Worm (Caenorhabditis elegans) whole organism, L2 larva: ENCODE measurements around the gene Y51H7C.9.
"Not testable (repeated sequence)": the region's sequence is repeated elsewhere in the genome, so short reads cannot be mapped to it uniquely, and the experiment has no call there.

Source experiments
- C34F6.9 ChIP-seq: fragments of 150-350 bp; optimal IDR thresholded peaks from 2 replicates; lab custom pipeline; 2014; ENCODE audit warnings: missing biosample characterization, missing genetic modification characterization
- F13H6.1 ChIP-seq: sonication (generic microtip); optimal IDR thresholded peaks from 2 replicates; lab custom pipeline; 2016; ENCODE audit warnings: missing genetic modification characterization, missing compliant biosample characterization
- R02D3.7 ChIP-seq: fragments of 150-350 bp; optimal IDR thresholded peaks from 2 replicates; lab custom pipeline; 2014; ENCODE audit warnings: missing biosample characterization, missing genetic modification characterization
- Y55F3AM.14 ChIP-seq: fragments of 200-800 bp; sonication (Bioruptor generic); optimal IDR thresholded peaks from 2 replicates; lab custom pipeline; 2018; ENCODE audit warnings: mild to moderate bottlenecking, missing genetic modification characterization, missing compliant biosample characterization
- ZK546.5 ChIP-seq: sonication (generic microtip); optimal IDR thresholded peaks from 2 replicates; lab custom pipeline; 2017; ENCODE audit warnings: missing biosample characterization, missing genetic modification characterization
- alr-1 ChIP-seq: fragments of 150-350 bp; optimal IDR thresholded peaks from 2 replicates; lab custom pipeline; 2014; ENCODE audit warnings: missing biosample characterization, missing genetic modification characterization
- aly-2 ChIP-seq: fragments of 150-350 bp; optimal IDR thresholded peaks from 2 replicates; lab custom pipeline; 2014; ENCODE audit warnings: missing biosample characterization, missing genetic modification characterization
- ama-1 ChIP-seq: fragments of 150-350 bp; optimal IDR thresholded peaks from 2 replicates; lab custom pipeline; 2018; ENCODE audit warnings: inconsistent platforms
- blmp-1 ChIP-seq: sonication (generic microtip); optimal IDR thresholded peaks from 2 replicates; lab custom pipeline; 2017; ENCODE audit warnings: missing genetic modification characterization, mild to moderate bottlenecking, missing compliant biosample characterization, antibody characterized with exemption, moderate library complexity; ENCODE audit not compliant: insufficient read depth
- ceh-16 ChIP-seq: fragments of 150-350 bp; optimal IDR thresholded peaks from 2 replicates; lab custom pipeline; 2014; ENCODE audit warnings: missing biosample characterization, missing genetic modification characterization
- crh-2 ChIP-seq: sonication (generic microtip); optimal IDR thresholded peaks from 2 replicates; lab custom pipeline; 2017; ENCODE audit warnings: missing biosample characterization, missing genetic modification characterization
- dmd-4 ChIP-seq: sonication (generic microtip); optimal IDR thresholded peaks from 2 replicates; lab custom pipeline; 2017; ENCODE audit warnings: missing biosample characterization, missing genetic modification characterization
- egl-27 ChIP-seq: sonication (generic microtip); optimal IDR thresholded peaks from 3 replicates; lab custom pipeline; 2017; ENCODE audit warnings: missing biosample characterization, missing genetic modification reagents, missing genetic modification characterization
- elt-1 ChIP-seq: fragments of 150-350 bp; optimal IDR thresholded peaks from 2 replicates; lab custom pipeline; 2014; ENCODE audit warnings: missing biosample characterization, missing genetic modification characterization
- lin-11 ChIP-seq: fragments of 150-350 bp; sonication (generic microtip); optimal IDR thresholded peaks from 2 replicates; lab custom pipeline; 2014; ENCODE audit warnings: missing biosample characterization, missing genetic modification characterization, inconsistent platforms, mixed read lengths
- lsy-2 ChIP-seq, 2 experiments: fragments of 150-350 bp in 1 of 2; sonication (generic microtip) in 1 of 2; optimal IDR thresholded peaks; 2 replicates each; lab custom pipeline; 2014 to 2017; ENCODE audit warnings: missing biosample characterization in 2 of 2, missing genetic modification characterization in 2 of 2
- mab-5 ChIP-seq: fragments of 150-350 bp; optimal IDR thresholded peaks from 2 replicates; lab custom pipeline; 2014; ENCODE audit warnings: missing biosample characterization, missing genetic modification characterization
- mbf-1 ChIP-seq: sonication (generic microtip); optimal IDR thresholded peaks from 2 replicates; lab custom pipeline; 2017; ENCODE audit warnings: missing biosample characterization, missing genetic modification characterization
- mdl-1 ChIP-seq, 2 experiments: fragments of 150-350 bp in 1 of 2; sonication (generic microtip) in 1 of 2; optimal IDR thresholded peaks; 2 replicates each; lab custom pipeline; 2017; ENCODE audit warnings: missing biosample characterization in 2 of 2, missing genetic modification characterization in 2 of 2
- nhr-129 ChIP-seq: fragments of 150-350 bp; optimal IDR thresholded peaks from 2 replicates; lab custom pipeline; 2014; ENCODE audit warnings: missing biosample characterization, missing genetic modification characterization
- nhr-21 ChIP-seq: fragments of 150-350 bp; optimal IDR thresholded peaks from 2 replicates; lab custom pipeline; 2014; ENCODE audit warnings: missing biosample characterization, missing genetic modification characterization
- nhr-23 ChIP-seq: fragments of 150-350 bp; optimal IDR thresholded peaks from 2 replicates; lab custom pipeline; 2014; ENCODE audit warnings: missing biosample characterization, missing genetic modification reagents, missing genetic modification characterization
- nhr-237 ChIP-seq: fragments of 150-350 bp; optimal IDR thresholded peaks from 2 replicates; lab custom pipeline; 2014; ENCODE audit warnings: missing biosample characterization, missing genetic modification characterization
- nhr-25 ChIP-seq: fragments of 150-350 bp; sonication (generic microtip); optimal IDR thresholded peaks from 3 replicates; lab custom pipeline; 2014; ENCODE audit warnings: missing biosample characterization, missing genetic modification characterization
- peb-1 ChIP-seq: fragments of 150-350 bp; optimal IDR thresholded peaks from 2 replicates; lab custom pipeline; 2014; ENCODE audit warnings: missing biosample characterization, missing genetic modification characterization
- skn-1 ChIP-seq: sonication (generic microtip); optimal IDR thresholded peaks from 2 replicates; lab custom pipeline; 2017; ENCODE audit warnings: missing biosample characterization, missing genetic modification characterization
- sma-9 ChIP-seq, 2 experiments: fragments of 150-350 bp in 1 of 2; sonication (generic microtip) in 1 of 2; optimal IDR thresholded peaks; 2 replicates each; lab custom pipeline; 2014 to 2016; ENCODE audit warnings: missing genetic modification characterization in 2 of 2, mild to moderate bottlenecking in 1 of 2, missing biosample characterization in 1 of 2, missing compliant biosample characterization in 1 of 2, missing genetic modification reagents in 1 of 2, moderate library complexity in 1 of 2
- snpc-4 ChIP-seq: fragments of 150-350 bp; optimal IDR thresholded peaks from 2 replicates; lab custom pipeline; 2014; ENCODE audit warnings: missing biosample characterization, missing genetic modification characterization
- unc-55 ChIP-seq: fragments of 150-350 bp; sonication (generic microtip); optimal IDR thresholded peaks from 3 replicates; lab custom pipeline; 2014; ENCODE audit warnings: missing biosample characterization, missing genetic modification reagents, missing genetic modification characterization
- unc-62 ChIP-seq: fragments of 150-350 bp; optimal IDR thresholded peaks from 2 replicates; lab custom pipeline; 2014; ENCODE audit warnings: missing biosample characterization, missing genetic modification reagents, missing genetic modification characterization
- zag-1 ChIP-seq: fragments of 150-350 bp; optimal IDR thresholded peaks from 2 replicates; lab custom pipeline; 2014; ENCODE audit warnings: missing biosample characterization, missing genetic modification characterization
- ztf-1 ChIP-seq: fragments of 200-800 bp; sonication (Bioruptor generic); conservative IDR thresholded peaks from 2 replicates; pipeline ENCODE4 v1.3.6; 2022; ENCODE audit warnings: missing genetic modification characterization, missing compliant biosample characterization
- ztf-11 ChIP-seq: sonication (generic microtip); optimal IDR thresholded peaks from 2 replicates; lab custom pipeline; 2017; ENCODE audit warnings: missing biosample characterization, missing genetic modification characterization
- ztf-4 ChIP-seq: fragments of 150-350 bp; optimal IDR thresholded peaks from 2 replicates; lab custom pipeline; 2014; ENCODE audit warnings: missing biosample characterization, missing genetic modification characterization

Gene Y51H7C.9

DNA sequence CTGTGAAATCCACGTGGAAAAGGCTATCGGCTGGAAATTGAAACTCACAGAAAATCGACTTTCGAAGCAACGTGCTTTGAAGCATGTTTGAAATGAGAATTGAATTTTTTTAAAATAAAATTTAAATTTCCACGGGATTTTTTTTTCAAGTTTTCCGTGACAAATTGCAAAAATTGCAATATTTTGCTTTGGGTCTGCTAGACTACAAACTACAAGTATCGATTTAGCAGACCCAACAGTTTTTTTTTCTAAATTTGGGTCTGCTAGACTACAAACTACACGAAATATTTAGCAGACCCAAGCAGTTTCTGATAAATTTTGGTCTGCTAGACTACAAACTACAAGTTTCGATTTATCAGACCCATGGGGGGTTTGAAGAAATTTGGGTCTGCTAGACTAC, at the start of gene Y51H7C.9:
Y51H7C.9 (minus strand) TSS at position 101 of the 400 bp plus-strand sequence.
- TF ChIP-seq ZK546.5 (tag; lab: Kevin White, UChicago) (no peak), mdl-1 (tag; optimal IDR thresholded peaks at IDR 0.05; lab: Kevin White, UChicago) (no peak), skn-1 (no peak), ztf-4 (tag; lab: Kevin White, UChicago) (no peak), lsy-2 (tag; optimal IDR thresholded peaks at IDR 0.05; lab: Kevin White, UChicago) (no peak), Y55F3AM.14 (GFP tag; lab: Kevin White, UChicago) (no peak), ama-1 (lab: Kevin White, UChicago) (no peak), snpc-4 (tag; lab: Kevin White, UChicago) (no peak), mab-5 (tag; lab: Kevin White, UChicago) (no peak), unc-55 (GFP tag; lab: Kevin White, UChicago) (no peak), ceh-16 (no peak), alr-1 (tag; lab: Kevin White, UChicago) (no peak), dmd-4 (tag; lab: Kevin White, UChicago) (no peak), peb-1 (no peak), nhr-23 (tag; lab: Kevin White, UChicago) (no peak), F13H6.1 (no peak), crh-2 (no peak), nhr-21 (no peak), elt-1 (no peak)

DNA sequence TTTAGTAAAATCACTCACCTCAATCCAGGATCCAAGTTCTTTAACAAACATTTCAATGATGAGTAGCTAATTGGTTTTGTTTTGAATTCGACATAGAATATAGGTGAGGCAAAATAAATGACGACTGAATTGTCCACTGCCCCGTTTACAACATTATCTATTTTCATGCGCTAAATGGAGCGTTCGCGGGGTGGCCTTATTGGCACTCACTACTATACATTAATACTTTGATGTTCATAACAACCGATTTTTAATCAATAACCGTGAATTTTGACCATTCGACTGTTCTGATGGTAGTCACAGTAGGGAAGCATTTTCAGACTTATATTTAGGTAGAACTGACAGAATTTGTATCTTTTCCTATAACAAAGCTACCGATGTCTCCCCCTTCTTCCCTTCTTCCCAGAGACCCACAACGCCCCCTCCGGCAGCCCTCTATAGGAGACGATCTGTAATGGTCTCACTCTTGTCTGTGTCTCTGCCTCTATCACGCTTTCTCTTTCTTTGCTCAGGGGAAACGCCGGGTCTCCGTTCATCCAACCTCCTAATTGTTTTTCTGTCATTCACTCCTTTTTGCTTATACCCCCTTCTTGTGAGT, 35.5 kb upstream of the Y51H7C.9 start, which contains the start of gene Y51H7C.12:
Y51H7C.12 (minus strand) TSS at position 51 of the 598 bp plus-strand sequence.
- TF ChIP-seq elt-1; C34F6.9 (tag; lab: Kevin White, UChicago); mbf-1: not testable (repeated sequence)

DNA sequence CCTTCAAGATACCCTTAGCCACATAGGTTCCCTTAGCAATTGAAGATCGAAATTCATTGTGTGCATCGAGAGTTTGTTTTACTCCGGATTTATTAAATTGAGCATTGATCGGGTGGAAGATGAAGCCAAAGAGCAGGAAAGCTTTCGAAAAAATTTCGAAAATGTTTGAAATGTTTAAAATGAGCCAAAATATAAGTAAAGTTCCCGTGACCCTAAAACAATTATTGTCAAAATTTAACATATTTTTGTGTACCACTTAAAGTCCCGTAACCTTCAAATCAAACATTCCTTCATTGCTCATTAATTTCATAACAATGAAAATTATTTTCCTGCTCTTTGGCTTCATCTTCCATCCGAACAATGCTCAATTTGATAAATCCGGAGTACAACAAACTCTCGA, 33.6 kb upstream of the Y51H7C.9 start, which contains the start of gene scl-17:
scl-17 (plus strand) TSS at position 301 of the 400 bp plus-strand sequence.
- TF ChIP-seq alr-1 (tag; lab: Kevin White, UChicago): no peak
- TF ChIP-seq crh-2: no peak
- TF ChIP-seq nhr-237 (tag; lab: Kevin White, UChicago): no peak
- no peak for TF ChIP-seq nhr-21
- no peak for TF ChIP-seq dmd-4 (tag; lab: Kevin White, UChicago)
- TF ChIP-seq R02D3.7 (tag; lab: Kevin White, UChicago): no peak
- no peak for TF ChIP-seq nhr-25
- no peak for TF ChIP-seq ZK546.5 (tag; lab: Kevin White, UChicago)

DNA sequence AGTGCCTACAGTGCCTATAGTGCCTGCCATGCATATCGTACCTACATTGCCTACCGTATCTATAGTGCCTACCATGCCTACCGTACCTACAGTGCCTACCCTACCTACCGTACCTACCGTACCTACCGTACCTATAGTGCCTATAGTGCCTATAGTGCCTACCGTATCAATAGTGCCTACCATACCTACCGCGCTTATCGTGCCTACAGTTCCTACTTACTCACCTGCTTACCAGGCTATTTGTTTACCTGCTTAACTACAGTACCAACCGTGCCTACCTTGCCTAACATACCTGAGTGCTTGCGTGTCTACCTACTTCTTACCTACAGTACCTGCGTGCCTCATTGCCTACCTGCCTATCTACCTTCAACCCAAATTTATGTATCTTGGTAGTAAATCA, 30.2 kb upstream of the Y51H7C.9 start:
- TF ChIP-seq nhr-129 (tag; lab: Kevin White, UChicago): no peak
- no peak for TF ChIP-seq ztf-11
- TF ChIP-seq peb-1: no peak

DNA sequence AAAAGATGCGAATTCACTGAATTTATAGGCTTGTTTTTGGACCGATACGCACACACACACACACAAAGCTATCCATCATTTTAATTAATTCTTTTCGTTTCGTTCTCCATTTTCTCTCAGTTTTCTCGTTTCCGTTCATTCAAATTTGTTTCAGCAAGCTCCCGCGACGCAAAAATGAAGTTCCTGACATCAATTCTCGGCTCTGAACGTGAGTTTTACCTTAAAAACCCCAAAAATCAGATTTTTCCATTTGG, 27.0 kb upstream of the Y51H7C.9 start, which contains the start of gene Y51H7C.3:
Y51H7C.3 (plus strand) TSS at position 155 of the 254 bp plus-strand sequence.
- TF ChIP-seq mdl-1 (tag; optimal IDR thresholded peaks at IDR 0.05; lab: Kevin White, UChicago) (no peak), blmp-1 (no peak), unc-62 (GFP tag; lab: Kevin White, UChicago) (no peak), C34F6.9 (tag; lab: Kevin White, UChicago) (no peak), zag-1 (tag; lab: Kevin White, UChicago) (no peak), egl-27 (tag; lab: Kevin White, UChicago) (no peak), ztf-1 (GFP tag; lab: Robert Waterston, UW) (no peak), aly-2 (no peak), sma-9 (GFP tag; optimal IDR thresholded peaks at IDR 0.05; lab: Kevin White, UChicago) (no peak), sma-9 (tag; optimal IDR thresholded peaks at IDR 0.05; lab: Kevin White, UChicago) (no peak), lsy-2 (tag; optimal IDR thresholded peaks at IDR 0.05; lab: Kevin White, UChicago) (no peak), lin-11 (tag; lab: Kevin White, UChicago) (no peak)
